Worm (Caenorhabditis elegans): ENCODE data around the gene trcs-2.

- TF ChIP-seq lin-13 (tag; optimal IDR thresholded peaks at IDR 0.05), result no peak
- TF ChIP-seq pha-4 (tag; optimal IDR thresholded peaks at IDR 0.05), result no peak
- TF ChIP-seq unc-62 (GFP tag; optimal IDR thresholded peaks at IDR 0.05), result no peak
- no peak for TF ChIP-seq nhr-12 (tag; optimal IDR thresholded peaks at IDR 0.05)
- TF ChIP-seq sptf-1 (tag; optimal IDR thresholded peaks at IDR 0.05), result no peak
- TF ChIP-seq lin-32 (GFP tag; optimal IDR thresholded peaks at IDR 0.05), result no peak
- TF ChIP-seq snpc-4 (tag; optimal IDR thresholded peaks at IDR 0.05), result no peak
- TF ChIP-seq mab-5 (tag; optimal IDR thresholded peaks at IDR 0.05), result no peak
- no peak for TF ChIP-seq ces-1 (GFP tag; optimal IDR thresholded peaks at IDR 0.05)
- TF ChIP-seq nhr-76 (tag; optimal IDR thresholded peaks at IDR 0.05), result no peak
- no peak for TF ChIP-seq nhr-237 (tag; optimal IDR thresholded peaks at IDR 0.05)
Observed at ce11 chrII:8770675-8771074, 48.4 kb downstream of the trcs-2 start, which contains the start of gene let-19.
